Worm (Caenorhabditis elegans) whole organism, mixed stage, embryonic: ENCODE results near the gene Y102F5A.1.

ENCODE experiments used
- M03D4.4 ChIP-seq: sonication (generic microtip); optimal IDR thresholded peaks from 2 replicates; lab custom pipeline; 2017; ENCODE audit warnings: mild to moderate bottlenecking, missing genetic modification characterization, missing compliant biosample characterization
- bed-3 ChIP-seq: fragments of 200-800 bp; sonication (Bioruptor generic); optimal IDR thresholded peaks from 3 replicates; lab custom pipeline; 2018; ENCODE audit warnings: mild to moderate bottlenecking, missing genetic modification characterization, moderate library complexity, missing compliant biosample characterization
- blmp-1 ChIP-seq: fragments of 150-350 bp; optimal IDR thresholded peaks from 2 replicates; lab custom pipeline; 2014; ENCODE audit warnings: missing biosample characterization, missing genetic modification characterization
- ceh-39 ChIP-seq: fragments of 150-350 bp; optimal IDR thresholded peaks from 2 replicates; lab custom pipeline; 2014; ENCODE audit warnings: missing biosample characterization, missing genetic modification characterization
- ceh-43 ChIP-seq: fragments of 200-800 bp; sonication (Bioruptor generic); optimal IDR thresholded peaks from 2 replicates; lab custom pipeline; 2018; ENCODE audit warnings: mild to moderate bottlenecking, missing genetic modification characterization, moderate library complexity, missing compliant biosample characterization
- ceh-83 ChIP-seq: fragments of 200-800 bp; sonication (Bioruptor generic); optimal IDR thresholded peaks from 2 replicates; lab custom pipeline; 2018; ENCODE audit warnings: mild to moderate bottlenecking, missing genetic modification characterization, missing compliant biosample characterization
- cnd-1 ChIP-seq: fragments of 200-800 bp; sonication (Bioruptor generic); optimal IDR thresholded peaks from 2 replicates; lab custom pipeline; 2018; ENCODE audit warnings: mild to moderate bottlenecking, missing genetic modification characterization, missing compliant biosample characterization
- elt-3 ChIP-seq: fragments of 150-350 bp; optimal IDR thresholded peaks from 2 replicates; lab custom pipeline; 2014; ENCODE audit warnings: missing biosample characterization, missing genetic modification characterization
- flh-1 ChIP-seq: fragments of 200-800 bp; sonication (Bioruptor generic); optimal IDR thresholded peaks from 2 replicates; lab custom pipeline; 2018; ENCODE audit warnings: mild to moderate bottlenecking, missing genetic modification characterization, moderate library complexity, missing compliant biosample characterization
- hlh-1 ChIP-seq: fragments of 150-350 bp; optimal IDR thresholded peaks from 2 replicates; lab custom pipeline; 2014; ENCODE audit warnings: missing biosample characterization, missing genetic modification reagents, missing genetic modification characterization
- lin-13 ChIP-seq: fragments of 150-350 bp; optimal IDR thresholded peaks from 2 replicates; lab custom pipeline; 2014; ENCODE audit warnings: missing biosample characterization, missing genetic modification characterization
- lin-32 ChIP-seq: fragments of 200-800 bp; sonication (Bioruptor generic); optimal IDR thresholded peaks from 2 replicates; lab custom pipeline; 2018; ENCODE audit warnings: mild to moderate bottlenecking, missing genetic modification characterization, missing compliant biosample characterization
- lsy-2 ChIP-seq: fragments of 150-350 bp; optimal IDR thresholded peaks from 2 replicates; lab custom pipeline; 2014; ENCODE audit warnings: missing biosample characterization, missing genetic modification characterization
- mls-2 ChIP-seq: sonication (generic microtip); optimal IDR thresholded peaks from 2 replicates; lab custom pipeline; 2016; ENCODE audit warnings: mild to moderate bottlenecking, missing genetic modification characterization, moderate library complexity, missing compliant biosample characterization
- nhr-12 ChIP-seq: fragments of 150-350 bp; optimal IDR thresholded peaks from 2 replicates; lab custom pipeline; 2014; ENCODE audit warnings: missing biosample characterization, missing genetic modification characterization
- nhr-2 ChIP-seq: fragments of 150-350 bp; optimal IDR thresholded peaks from 2 replicates; lab custom pipeline; 2014; ENCODE audit warnings: missing biosample characterization, missing genetic modification characterization
- nhr-237 ChIP-seq: fragments of 150-350 bp; optimal IDR thresholded peaks from 2 replicates; lab custom pipeline; 2014; ENCODE audit warnings: missing biosample characterization, missing genetic modification characterization
- pha-4 ChIP-seq: fragments of 150-350 bp; optimal IDR thresholded peaks from 2 replicates; lab custom pipeline; 2018; ENCODE audit warnings: missing biosample characterization, missing genetic modification reagents, missing genetic modification characterization
- sem-2 ChIP-seq: fragments of 200-800 bp; sonication (Bioruptor generic); optimal IDR thresholded peaks from 2 replicates; lab custom pipeline; 2018; ENCODE audit warnings: mild to moderate bottlenecking, missing genetic modification characterization, missing compliant biosample characterization
- snpc-4 ChIP-seq: fragments of 150-350 bp; optimal IDR thresholded peaks from 2 replicates; lab custom pipeline; 2014; ENCODE audit warnings: missing biosample characterization, missing genetic modification characterization
- sptf-1 ChIP-seq: sonication (generic microtip); optimal IDR thresholded peaks from 2 replicates; lab custom pipeline; 2017; ENCODE audit warnings: mild to moderate bottlenecking, missing genetic modification characterization, moderate library complexity, missing compliant biosample characterization
- unc-39 ChIP-seq: fragments of 150-350 bp; optimal IDR thresholded peaks from 2 replicates; lab custom pipeline; 2014; ENCODE audit warnings: missing biosample characterization, missing genetic modification characterization
- unc-62 ChIP-seq: fragments of 150-350 bp; optimal IDR thresholded peaks from 2 replicates; lab custom pipeline; 2014; ENCODE audit warnings: missing biosample characterization, missing genetic modification reagents, missing genetic modification characterization
- ztf-11 ChIP-seq: fragments of 150-350 bp; optimal IDR thresholded peaks from 2 replicates; lab custom pipeline; 2014; ENCODE audit warnings: missing biosample characterization, missing genetic modification characterization

The Y102F5A.1 gene

DNA sequence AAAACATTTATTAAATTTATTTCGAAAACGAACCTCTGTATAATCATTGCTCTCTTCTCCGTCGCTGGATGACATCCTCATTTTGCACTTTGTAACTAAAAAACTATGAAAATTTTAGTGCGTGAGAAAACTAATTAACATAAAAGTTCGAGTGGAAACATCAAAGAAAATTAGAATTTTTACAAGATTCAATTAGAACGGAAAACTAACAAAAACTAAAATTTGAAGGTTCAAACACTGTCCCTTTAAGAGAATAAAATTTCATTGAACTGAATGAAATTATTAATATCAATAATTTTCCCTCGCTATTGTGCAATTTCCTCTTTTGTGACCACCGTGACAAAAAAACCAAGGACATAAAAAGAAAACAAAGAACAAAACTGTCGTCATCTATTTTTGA is 47.1 kb downstream of the Y102F5A.1 start, which contains the start of gene D1053.3:
TSS of gene D1053.3 (minus strand) at position 101 of the 400 bp plus-strand sequence.
- TF ChIP-seq nhr-2 (no peak), M03D4.4 (tag; lab: Kevin White, UChicago) (no peak), unc-39 (tag; lab: Kevin White, UChicago) (no peak), ztf-11 (tag; lab: Kevin White, UChicago) (no peak), unc-62 (GFP tag; lab: Kevin White, UChicago) (no peak), sptf-1 (tag; lab: Kevin White, UChicago) (no peak), ceh-39 (tag; lab: Kevin White, UChicago) (no peak), cnd-1 (tag; lab: Kevin White, UChicago) (no peak), snpc-4 (tag; lab: Kevin White, UChicago) (no peak), pha-4 (tag; lab: Kevin White, UChicago) (no peak), lsy-2 (tag; lab: Kevin White, UChicago) (no peak), nhr-12 (tag; lab: Kevin White, UChicago) (no peak), mls-2 (tag; lab: Kevin White, UChicago) (no peak)

DNA sequence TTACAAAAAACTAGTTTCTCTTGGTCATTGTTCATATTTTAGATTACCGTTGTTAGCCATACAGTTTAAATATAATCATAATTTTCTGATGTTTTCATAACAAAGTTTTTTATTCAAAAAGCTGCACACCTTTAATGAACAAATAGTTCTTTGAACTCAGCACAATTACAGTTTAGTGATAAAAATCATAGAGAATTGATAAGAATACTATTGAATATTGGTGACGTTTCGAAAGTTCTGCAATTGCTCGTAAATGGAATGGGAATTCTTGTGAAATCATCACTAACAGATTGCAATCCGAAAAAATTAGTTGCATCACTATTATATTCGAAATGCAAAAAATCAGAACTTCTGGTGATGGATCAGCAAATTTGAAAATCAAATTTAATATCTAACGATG is 50.0 kb downstream of the Y102F5A.1 start:
- no peak for TF ChIP-seq ceh-43 (GFP tag; lab: Kevin White, UChicago)
- TF ChIP-seq sem-2 = no peak
- no peak for TF ChIP-seq hlh-1 (tag; lab: Kevin White, UChicago)
- no peak for TF ChIP-seq ceh-39 (tag; lab: Kevin White, UChicago)
- no peak for TF ChIP-seq bed-3 (GFP tag; lab: Kevin White, UChicago)
- TF ChIP-seq flh-1 (GFP tag; lab: Kevin White, UChicago) = no peak
- no peak for TF ChIP-seq lin-13 (tag; lab: Kevin White, UChicago)
- TF ChIP-seq blmp-1 (tag; lab: Kevin White, UChicago) = no peak
- no peak for TF ChIP-seq nhr-2
- no peak for TF ChIP-seq cnd-1 (tag; lab: Kevin White, UChicago)
- TF ChIP-seq sptf-1 (tag; lab: Kevin White, UChicago) = no peak
- no peak for TF ChIP-seq lin-32 (GFP tag; lab: Kevin White, UChicago)

- TF ChIP-seq pha-4 (tag; lab: Kevin White, UChicago) (no peak), unc-62 (GFP tag; lab: Kevin White, UChicago) (no peak), M03D4.4 (tag; lab: Kevin White, UChicago) (no peak), sptf-1 (tag; lab: Kevin White, UChicago) (no peak), lsy-2 (tag; lab: Kevin White, UChicago) (no peak), bed-3 (GFP tag; lab: Kevin White, UChicago) (no peak), nhr-237 (tag; lab: Kevin White, UChicago) (no peak), ceh-39 (tag; lab: Kevin White, UChicago) (no peak), snpc-4 (tag; lab: Kevin White, UChicago) (no peak), unc-39 (tag; lab: Kevin White, UChicago) (no peak), ceh-83 (no peak), ztf-11 (tag; lab: Kevin White, UChicago) (no peak), elt-3 (no peak)
Observed at ce11 chrX:11732752-11733151, 51.4 kb downstream of the Y102F5A.1 start.
